Worm (Caenorhabditis elegans) whole organism, mixed stage, embryonic: Measurements from ENCODE around the gene mup-2.

Experiments
- M03D4.4 ChIP-seq: sonication (generic microtip); optimal IDR thresholded peaks from 2 replicates; lab custom pipeline; 2017; ENCODE audit warnings: mild to moderate bottlenecking, missing genetic modification characterization, missing compliant biosample characterization
- blmp-1 ChIP-seq: fragments of 150-350 bp; optimal IDR thresholded peaks from 2 replicates; lab custom pipeline; 2014; ENCODE audit warnings: missing biosample characterization, missing genetic modification characterization
- ceh-39 ChIP-seq: fragments of 150-350 bp; optimal IDR thresholded peaks from 2 replicates; lab custom pipeline; 2014; ENCODE audit warnings: missing biosample characterization, missing genetic modification characterization
- ceh-43 ChIP-seq: fragments of 200-800 bp; sonication (Bioruptor generic); optimal IDR thresholded peaks from 2 replicates; lab custom pipeline; 2018; ENCODE audit warnings: mild to moderate bottlenecking, missing genetic modification characterization, moderate library complexity, missing compliant biosample characterization
- ceh-83 ChIP-seq: fragments of 200-800 bp; sonication (Bioruptor generic); optimal IDR thresholded peaks from 2 replicates; lab custom pipeline; 2018; ENCODE audit warnings: mild to moderate bottlenecking, missing genetic modification characterization, missing compliant biosample characterization
- ces-1 ChIP-seq: fragments of 150-350 bp; optimal IDR thresholded peaks from 2 replicates; lab custom pipeline; 2014; ENCODE audit warnings: missing biosample characterization, missing genetic modification reagents, missing genetic modification characterization
- cnd-1 ChIP-seq: fragments of 200-800 bp; sonication (Bioruptor generic); optimal IDR thresholded peaks from 2 replicates; lab custom pipeline; 2018; ENCODE audit warnings: mild to moderate bottlenecking, missing genetic modification characterization, missing compliant biosample characterization
- drap-1 ChIP-seq: fragments of 200-800 bp; sonication (Bioruptor generic); optimal IDR thresholded peaks from 3 replicates; lab custom pipeline; 2018; ENCODE audit warnings: mild to moderate bottlenecking, missing genetic modification characterization, missing compliant biosample characterization
- elt-3 ChIP-seq: fragments of 150-350 bp; optimal IDR thresholded peaks from 2 replicates; lab custom pipeline; 2014; ENCODE audit warnings: missing biosample characterization, missing genetic modification characterization
- flh-1 ChIP-seq: fragments of 200-800 bp; sonication (Bioruptor generic); optimal IDR thresholded peaks from 2 replicates; lab custom pipeline; 2018; ENCODE audit warnings: mild to moderate bottlenecking, missing genetic modification characterization, moderate library complexity, missing compliant biosample characterization
- ham-2 ChIP-seq: fragments of 200-800 bp; sonication (Bioruptor generic); optimal IDR thresholded peaks from 2 replicates; lab custom pipeline; 2018; ENCODE audit warnings: mild to moderate bottlenecking, missing genetic modification characterization, missing compliant biosample characterization
- hlh-1 ChIP-seq: fragments of 150-350 bp; optimal IDR thresholded peaks from 2 replicates; lab custom pipeline; 2014; ENCODE audit warnings: missing biosample characterization, missing genetic modification reagents, missing genetic modification characterization
- lin-13 ChIP-seq: fragments of 150-350 bp; optimal IDR thresholded peaks from 2 replicates; lab custom pipeline; 2014; ENCODE audit warnings: missing biosample characterization, missing genetic modification characterization
- lin-32 ChIP-seq: fragments of 200-800 bp; sonication (Bioruptor generic); optimal IDR thresholded peaks from 2 replicates; lab custom pipeline; 2018; ENCODE audit warnings: mild to moderate bottlenecking, missing genetic modification characterization, missing compliant biosample characterization
- lsy-2 ChIP-seq: fragments of 150-350 bp; optimal IDR thresholded peaks from 2 replicates; lab custom pipeline; 2014; ENCODE audit warnings: missing biosample characterization, missing genetic modification characterization
- mep-1 ChIP-seq: fragments of 150-350 bp; optimal IDR thresholded peaks from 2 replicates; lab custom pipeline; 2017; ENCODE audit warnings: missing biosample characterization, missing genetic modification reagents, missing genetic modification characterization, inconsistent platforms
- mls-2 ChIP-seq: sonication (generic microtip); optimal IDR thresholded peaks from 2 replicates; lab custom pipeline; 2016; ENCODE audit warnings: mild to moderate bottlenecking, missing genetic modification characterization, moderate library complexity, missing compliant biosample characterization
- nhr-2 ChIP-seq: fragments of 150-350 bp; optimal IDR thresholded peaks from 2 replicates; lab custom pipeline; 2014; ENCODE audit warnings: missing biosample characterization, missing genetic modification characterization
- nhr-237 ChIP-seq: fragments of 150-350 bp; optimal IDR thresholded peaks from 2 replicates; lab custom pipeline; 2014; ENCODE audit warnings: missing biosample characterization, missing genetic modification characterization
- nhr-28 ChIP-seq: fragments of 150-350 bp; optimal IDR thresholded peaks from 2 replicates; lab custom pipeline; 2014; ENCODE audit warnings: missing biosample characterization, missing genetic modification characterization
- pha-4 ChIP-seq: fragments of 150-350 bp; optimal IDR thresholded peaks from 2 replicates; lab custom pipeline; 2018; ENCODE audit warnings: missing biosample characterization, missing genetic modification reagents, missing genetic modification characterization
- sem-2 ChIP-seq: fragments of 200-800 bp; sonication (Bioruptor generic); optimal IDR thresholded peaks from 2 replicates; lab custom pipeline; 2018; ENCODE audit warnings: mild to moderate bottlenecking, missing genetic modification characterization, missing compliant biosample characterization
- snpc-4 ChIP-seq: fragments of 150-350 bp; optimal IDR thresholded peaks from 2 replicates; lab custom pipeline; 2014; ENCODE audit warnings: missing biosample characterization, missing genetic modification characterization
- tbx-8 ChIP-seq: fragments of 200-800 bp; sonication (Bioruptor generic); optimal IDR thresholded peaks from 2 replicates; lab custom pipeline; 2018; ENCODE audit warnings: mild to moderate bottlenecking, missing genetic modification characterization, moderate library complexity, missing compliant biosample characterization
- unc-120 ChIP-seq: sonication (generic microtip); optimal IDR thresholded peaks from 2 replicates; lab custom pipeline; 2017; ENCODE audit warnings: missing genetic modification characterization, missing compliant biosample characterization; ENCODE audit not compliant: poor library complexity, severe bottlenecking
- unc-39 ChIP-seq: fragments of 150-350 bp; optimal IDR thresholded peaks from 2 replicates; lab custom pipeline; 2014; ENCODE audit warnings: missing biosample characterization, missing genetic modification characterization
- unc-62 ChIP-seq: fragments of 150-350 bp; optimal IDR thresholded peaks from 2 replicates; lab custom pipeline; 2014; ENCODE audit warnings: missing biosample characterization, missing genetic modification reagents, missing genetic modification characterization
- zip-8 ChIP-seq: fragments of 150-350 bp; optimal IDR thresholded peaks from 2 replicates; lab custom pipeline; 2014; ENCODE audit warnings: missing biosample characterization, missing genetic modification characterization
- ztf-11 ChIP-seq: fragments of 150-350 bp; optimal IDR thresholded peaks from 2 replicates; lab custom pipeline; 2014; ENCODE audit warnings: missing biosample characterization, missing genetic modification characterization

The mup-2 gene

ce11 chrX:6419113-6419512, 9.1 kb upstream of the mup-2 start:
- no peak for TF ChIP-seq lin-32
- peak; percentile 71 for TF ChIP-seq ces-1 (GFP tag; lab: Kevin White, UChicago)

- TF ChIP-seq ham-2 (GFP tag; lab: Kevin White, UChicago) (peak; percentile 7), ceh-39 (tag; lab: Kevin White, UChicago) (no peak), tbx-8 (GFP tag; lab: Kevin White, UChicago) (no peak), nhr-28 (tag; lab: Kevin White, UChicago) (no peak)
Observed at ce11 chrX:6416357-6417087, 6.5 kb upstream of the mup-2 start, which contains the start of gene T22E5.6. Gene T22E5.6 (minus strand): TSS chrX:6416407.

DNA sequence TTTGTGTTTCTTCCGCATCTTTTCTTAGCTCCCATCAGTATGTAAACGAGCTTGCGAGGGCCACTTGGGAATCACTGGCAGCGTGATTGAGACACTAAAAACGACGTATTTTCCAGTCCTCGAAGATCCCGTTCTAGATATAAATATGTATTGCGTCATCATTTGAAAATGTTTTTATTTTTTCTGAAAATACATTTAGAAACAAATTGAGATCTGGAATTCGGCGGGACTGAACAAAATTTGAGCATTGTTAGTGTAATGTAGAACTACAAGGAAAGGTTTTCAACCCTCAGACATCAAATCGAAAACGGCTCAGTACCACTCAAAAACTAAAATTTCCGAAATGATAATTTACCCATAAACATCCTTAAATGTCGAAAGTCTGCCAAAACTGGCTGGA, 3.6 kb upstream of the mup-2 start:
- TF ChIP-seq ztf-11: no peak
- peak; percentile 82 for TF ChIP-seq zip-8 (tag; lab: Kevin White, UChicago)
- TF ChIP-seq lin-32: no peak

ce11 chrX:6412575-6412974, 2.5 kb upstream of the mup-2 start, which contains the start of gene T22E5.1:
Gene T22E5.1 (plus strand): TSS chrX:6412875.
- TF ChIP-seq drap-1: no peak
- TF ChIP-seq M03D4.4 (tag; lab: Kevin White, UChicago): no peak
- no peak for TF ChIP-seq hlh-1 (tag; lab: Kevin White, UChicago)
- TF ChIP-seq sem-2: no peak
- TF ChIP-seq ceh-83 (GFP tag; lab: Kevin White, UChicago): no peak
- no peak for TF ChIP-seq mls-2 (tag; lab: Kevin White, UChicago)
- TF ChIP-seq snpc-4 (tag; lab: Kevin White, UChicago): no peak
- TF ChIP-seq ztf-11: no peak
- TF ChIP-seq mep-1 (tag; lab: Kevin White, UChicago): no peak
- TF ChIP-seq unc-120 (tag; lab: Kevin White, UChicago): no peak
- TF ChIP-seq nhr-2 (tag; lab: Kevin White, UChicago): no peak
- TF ChIP-seq lin-13 (tag; lab: Kevin White, UChicago): no peak
- no peak for TF ChIP-seq unc-39 (tag; lab: Kevin White, UChicago)
- no peak for TF ChIP-seq unc-62 (GFP tag; lab: Kevin White, UChicago)
- TF ChIP-seq nhr-28 (tag; lab: Kevin White, UChicago): no peak
- no peak for TF ChIP-seq nhr-237 (tag; lab: Kevin White, UChicago)
- TF ChIP-seq ceh-43 (GFP tag; lab: Kevin White, UChicago): no peak
- no peak for TF ChIP-seq blmp-1 (tag; lab: Kevin White, UChicago)
- no peak for TF ChIP-seq pha-4 (tag; lab: Kevin White, UChicago)
- TF ChIP-seq, all 35 proteins: peak for 0

- TF ChIP-seq snpc-4 (tag; lab: Kevin White, UChicago) (no peak), ceh-39 (tag; lab: Kevin White, UChicago) (no peak), drap-1 (no peak), ceh-43 (GFP tag; lab: Kevin White, UChicago) (no peak), ham-2 (GFP tag; lab: Kevin White, UChicago) (no peak), sem-2 (no peak)
Observed at ce11 chrX:6408713-6409112, 1.3 kb downstream of the mup-2 start.

DNA sequence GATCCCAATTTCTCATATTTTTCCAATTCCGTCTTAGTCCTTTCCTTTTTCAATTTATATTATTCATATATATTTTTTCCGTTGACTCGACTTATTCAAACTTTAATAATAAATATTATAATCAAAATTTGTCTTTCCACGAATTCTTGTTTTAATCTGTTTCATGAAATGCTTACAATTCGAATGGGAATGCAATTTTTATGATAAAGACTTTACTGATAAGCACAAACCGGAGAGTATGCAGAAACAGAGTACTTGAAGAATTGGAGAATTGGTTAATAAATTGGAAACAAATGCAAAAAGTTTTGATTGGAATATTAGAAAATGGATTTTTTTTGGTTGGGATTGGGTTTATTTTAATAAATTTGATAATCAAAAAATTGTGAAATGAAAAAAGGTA, 1.7 kb downstream of the mup-2 start:
- TF ChIP-seq blmp-1 (tag; lab: Kevin White, UChicago) (no peak), ceh-43 (GFP tag; lab: Kevin White, UChicago) (no peak), flh-1 (GFP tag; lab: Kevin White, UChicago) (no peak), lsy-2 (tag; lab: Kevin White, UChicago) (no peak), lin-32 (no peak), nhr-28 (tag; lab: Kevin White, UChicago) (no peak), ham-2 (GFP tag; lab: Kevin White, UChicago) (no peak), unc-120 (tag; lab: Kevin White, UChicago) (no peak), nhr-2 (tag; lab: Kevin White, UChicago) (no peak), zip-8 (tag; lab: Kevin White, UChicago) (no peak), M03D4.4 (tag; lab: Kevin White, UChicago) (no peak), tbx-8 (GFP tag; lab: Kevin White, UChicago) (no peak), unc-62 (GFP tag; lab: Kevin White, UChicago) (no peak), elt-3 (tag; lab: Kevin White, UChicago) (no peak), unc-39 (tag; lab: Kevin White, UChicago) (no peak), sem-2 (no peak), cnd-1 (no peak), pha-4 (tag; lab: Kevin White, UChicago) (no peak)
